Fruit fly (Drosophila melanogaster) whole organism, embryonic: ENCODE data around the gene CG10431.

Experiments
- Ada2b ChIP-seq: fragments of 200-800 bp; sonication (Bioruptor generic); IDR thresholded peaks from 2 replicates; pipeline ENCODE4 v1.3.6; 2022; ENCODE audit warnings: missing biosample characterization, missing genetic modification characterization
- Antp ChIP-seq: fragments of 200-800 bp; sonication (Bioruptor generic); optimal IDR thresholded peaks from 3 replicates; lab custom pipeline; 2016; ENCODE audit warnings: missing biosample characterization, missing genetic modification characterization
- Blimp-1 ChIP-seq: fragments of 200-800 bp; sonication (Bioruptor generic); optimal IDR thresholded peaks from 3 replicates; lab custom pipeline; 2018; ENCODE audit warnings: missing biosample characterization, missing genetic modification characterization, mild to moderate bottlenecking, moderate library complexity, missing genetic modification reagents
- CG10321 ChIP-seq: fragments of 200-800 bp; sonication (Bioruptor generic); IDR thresholded peaks from 2 replicates; pipeline ENCODE4 v1.3.6; 2022; ENCODE audit warnings: missing biosample characterization, missing genetic modification characterization
- CG11504 ChIP-seq: fragments of 200-800 bp; sonication (Bioruptor generic); optimal IDR thresholded peaks from 3 replicates; lab custom pipeline; 2019; ENCODE audit warnings: missing biosample characterization, mild to moderate bottlenecking, missing genetic modification characterization, moderate library complexity
- CG1233 ChIP-seq: fragments of 200-800 bp; sonication (Bioruptor generic); optimal IDR thresholded peaks from 4 replicates; lab custom pipeline; 2018; ENCODE audit warnings: missing biosample characterization, mild to moderate bottlenecking, missing genetic modification characterization
- CG13123 ChIP-seq: fragments of 200-800 bp; sonication (Bioruptor generic); optimal IDR thresholded peaks from 2 replicates; lab custom pipeline; 2016; ENCODE audit warnings: missing biosample characterization, missing genetic modification characterization
- CG13424 ChIP-seq: fragments of 200-800 bp; sonication (Bioruptor generic); optimal IDR thresholded peaks from 2 replicates; lab custom pipeline; 2019; ENCODE audit warnings: missing biosample characterization, mild to moderate bottlenecking, missing genetic modification characterization, moderate library complexity
- CG14014 ChIP-seq: fragments of 200-800 bp; sonication (Bioruptor generic); IDR thresholded peaks from 2 replicates; pipeline ENCODE4 v1.3.6; 2022; ENCODE audit warnings: missing biosample characterization, missing genetic modification characterization
- CG15073 ChIP-seq: fragments of 200-800 bp; sonication (Bioruptor generic); optimal IDR thresholded peaks from 2 replicates; lab custom pipeline; 2016; ENCODE audit warnings: missing biosample characterization, missing genetic modification characterization
- CG15601 ChIP-seq: fragments of 200-800 bp; sonication (Bioruptor generic); optimal IDR thresholded peaks from 3 replicates; lab custom pipeline; 2019; ENCODE audit warnings: missing biosample characterization, mild to moderate bottlenecking, missing genetic modification characterization, moderate library complexity
- CG15696 ChIP-seq: fragments of 200-800 bp; sonication (Bioruptor generic); optimal IDR thresholded peaks from 2 replicates; lab custom pipeline; 2019; ENCODE audit warnings: missing biosample characterization, mild to moderate bottlenecking, missing genetic modification characterization, moderate library complexity
- CG16779 ChIP-seq: fragments of 200-800 bp; sonication (Bioruptor generic); IDR thresholded peaks from 2 replicates; pipeline ENCODE4 v1.3.6; 2022; ENCODE audit warnings: missing biosample characterization, missing genetic modification characterization
- CG18599 ChIP-seq: fragments of 200-800 bp; sonication (Bioruptor generic); optimal IDR thresholded peaks from 3 replicates; lab custom pipeline; 2017; ENCODE audit warnings: missing biosample characterization, missing genetic modification characterization, mild to moderate bottlenecking, moderate library complexity, missing genetic modification reagents
- CG31365 ChIP-seq: fragments of 200-800 bp; sonication (Bioruptor generic); optimal IDR thresholded peaks from 2 replicates; lab custom pipeline; 2018; ENCODE audit warnings: missing biosample characterization, mild to moderate bottlenecking, missing genetic modification characterization
- CG34422 ChIP-seq: fragments of 200-800 bp; sonication (Bioruptor generic); IDR thresholded peaks from 3 replicates; pipeline ENCODE4 v1.3.6; 2022; ENCODE audit warnings: missing biosample characterization, missing genetic modification characterization
- CG4730 ChIP-seq: fragments of 200-800 bp; sonication (Bioruptor generic); IDR thresholded peaks from 2 replicates; pipeline ENCODE4 v1.3.6; 2022; ENCODE audit warnings: missing biosample characterization, missing genetic modification characterization
- CG4854 ChIP-seq: fragments of 200-800 bp; sonication (Bioruptor generic); optimal IDR thresholded peaks from 2 replicates; lab custom pipeline; 2016; ENCODE audit warnings: missing biosample characterization, missing genetic modification characterization, inconsistent platforms
- CG8359 ChIP-seq: fragments of 200-800 bp; sonication (Bioruptor generic); optimal IDR thresholded peaks from 2 replicates; lab custom pipeline; 2017; ENCODE audit warnings: missing biosample characterization, mild to moderate bottlenecking, missing genetic modification characterization, borderline replicate concordance
- Camta ChIP-seq: fragments of 200-800 bp; sonication (Bioruptor generic); optimal IDR thresholded peaks from 2 replicates; lab custom pipeline; 2016; ENCODE audit warnings: missing biosample characterization, missing genetic modification characterization
- D ChIP-seq, 2 experiments: fragments of 200-800 bp in 1 of 2; fragments of >200 bp in 1 of 2; sonication (Bioruptor generic) in 1 of 2; optimal IDR thresholded peaks; 2 replicates in 1 of 2; 3 replicates in 1 of 2; lab custom pipeline; 2017; ENCODE audit warnings: mild to moderate bottlenecking in 1 of 2, missing biosample characterization in 1 of 2, missing genetic modification characterization in 1 of 2, missing genetic modification reagents in 1 of 2
- Dip3 ChIP-seq: fragments of 200-800 bp; sonication (Bioruptor generic); optimal IDR thresholded peaks from 3 replicates; lab custom pipeline; 2016; ENCODE audit warnings: missing biosample characterization, missing genetic modification characterization
- Doc2 ChIP-seq: fragments of 200-800 bp; sonication (Bioruptor generic); IDR thresholded peaks from 2 replicates; pipeline ENCODE4 v1.3.6; 2022; ENCODE audit warnings: missing biosample characterization, missing genetic modification characterization
- HHEX ChIP-seq: fragments of 200-800 bp; sonication (Bioruptor generic); optimal IDR thresholded peaks from 3 replicates; lab custom pipeline; 2017; ENCODE audit warnings: missing biosample characterization, mild to moderate bottlenecking, missing genetic modification characterization, missing genetic modification reagents
- HLH54F ChIP-seq: fragments of 200-800 bp; sonication (Bioruptor generic); optimal IDR thresholded peaks from 3 replicates; lab custom pipeline; 2016; ENCODE audit warnings: missing biosample characterization, missing genetic modification characterization
- Hmx ChIP-seq: fragments of 200-800 bp; sonication (Bioruptor generic); optimal IDR thresholded peaks from 2 replicates; lab custom pipeline; 2016; ENCODE audit warnings: missing biosample characterization, missing genetic modification characterization
- Hr51 ChIP-seq, 2 experiments: fragments of 200-800 bp; sonication (Bioruptor generic); optimal IDR thresholded peaks; 2 replicates in 1 of 2; 3 replicates in 1 of 2; lab custom pipeline; 2016 to 2018; ENCODE audit warnings: missing biosample characterization in 2 of 2, missing genetic modification characterization in 2 of 2, mild to moderate bottlenecking in 1 of 2, moderate library complexity in 1 of 2
- Spps ChIP-seq: fragments of 200-800 bp; sonication (Bioruptor generic); optimal IDR thresholded peaks from 2 replicates; lab custom pipeline; 2018; ENCODE audit warnings: missing biosample characterization, mild to moderate bottlenecking, missing genetic modification characterization
- Taf1 ChIP-seq: fragments of 200-800 bp; sonication (Bioruptor generic); IDR thresholded peaks from 2 replicates; pipeline ENCODE4 v1.3.6; 2022; ENCODE audit warnings: missing biosample characterization, missing genetic modification characterization
- Xbp1 ChIP-seq: fragments of 200-800 bp; sonication (Bioruptor generic); optimal IDR thresholded peaks from 3 replicates; lab custom pipeline; 2016; ENCODE audit warnings: missing biosample characterization, mild to moderate bottlenecking, missing genetic modification characterization
- ab ChIP-seq: fragments of 200-800 bp; sonication (Bioruptor generic); optimal IDR thresholded peaks from 2 replicates; lab custom pipeline; 2016; ENCODE audit warnings: missing biosample characterization, missing genetic modification characterization
- al ChIP-seq: fragments of 200-800 bp; sonication (Bioruptor generic); IDR thresholded peaks from 2 replicates; pipeline ENCODE4 v1.3.6; 2022; ENCODE audit warnings: missing biosample characterization, missing genetic modification characterization
- bsh ChIP-seq, 2 experiments: fragments of 200-800 bp; sonication (Bioruptor generic); optimal IDR thresholded peaks; 2 replicates each; lab custom pipeline; 2017 to 2018; ENCODE audit warnings: mild to moderate bottlenecking in 2 of 2, missing biosample characterization in 2 of 2, missing genetic modification characterization in 2 of 2, moderate library complexity in 1 of 2
- dmrt99B ChIP-seq: fragments of 200-800 bp; sonication (Bioruptor generic); optimal IDR thresholded peaks from 2 replicates; lab custom pipeline; 2018; ENCODE audit warnings: missing biosample characterization, mild to moderate bottlenecking, missing genetic modification characterization, moderate library complexity
- grn ChIP-seq: fragments of 200-800 bp; sonication (Bioruptor generic); optimal IDR thresholded peaks from 3 replicates; lab custom pipeline; 2017; ENCODE audit warnings: missing biosample characterization, missing genetic modification characterization
- gsb-n ChIP-seq: fragments of 200-800 bp; sonication (Bioruptor generic); optimal IDR thresholded peaks from 3 replicates; lab custom pipeline; 2018; ENCODE audit warnings: missing biosample characterization, mild to moderate bottlenecking, missing genetic modification characterization
- ind ChIP-seq: fragments of 200-800 bp; sonication (Bioruptor generic); optimal IDR thresholded peaks from 3 replicates; lab custom pipeline; 2016; ENCODE audit warnings: missing biosample characterization, missing genetic modification characterization
- knrl ChIP-seq: fragments of 200-800 bp; sonication (Bioruptor generic); IDR thresholded peaks from 3 replicates; pipeline ENCODE4 v1.3.6; 2022; ENCODE audit warnings: missing biosample characterization, missing genetic modification characterization; ENCODE audit not compliant: partially characterized antibody
- lab ChIP-seq: fragments of 200-800 bp; sonication (Bioruptor generic); optimal IDR thresholded peaks from 3 replicates; lab custom pipeline; 2017; ENCODE audit warnings: missing biosample characterization, missing genetic modification characterization, mild to moderate bottlenecking, moderate library complexity, missing genetic modification reagents
- lbe ChIP-seq: fragments of 200-800 bp; sonication (Bioruptor generic); optimal IDR thresholded peaks from 2 replicates; lab custom pipeline; 2016; ENCODE audit warnings: missing biosample characterization, mild to moderate bottlenecking, missing genetic modification characterization
- oc ChIP-seq: fragments of 200-800 bp; sonication (Bioruptor generic); optimal IDR thresholded peaks from 2 replicates; lab custom pipeline; 2018; ENCODE audit warnings: missing biosample characterization, mild to moderate bottlenecking, missing genetic modification characterization, moderate library complexity
- pnt ChIP-seq: fragments of 200-800 bp; sonication (Bioruptor generic); optimal IDR thresholded peaks from 3 replicates; lab custom pipeline; 2016; ENCODE audit warnings: missing biosample characterization, missing genetic modification characterization
- scrt ChIP-seq: fragments of 200-800 bp; sonication (Bioruptor generic); optimal IDR thresholded peaks from 2 replicates; lab custom pipeline; 2018; ENCODE audit warnings: missing biosample characterization, mild to moderate bottlenecking, missing genetic modification characterization, moderate library complexity
- sob ChIP-seq: fragments of 200-800 bp; sonication (Bioruptor generic); IDR thresholded peaks from 2 replicates; pipeline ENCODE4 v1.3.6; 2022; ENCODE audit warnings: missing biosample characterization, missing genetic modification characterization
- ssp ChIP-seq: fragments of 200-800 bp; sonication (Bioruptor generic); IDR thresholded peaks from 2 replicates; pipeline ENCODE4 v1.3.6; 2022; ENCODE audit warnings: missing biosample characterization, missing genetic modification characterization
- tap ChIP-seq: fragments of 200-800 bp; optimal IDR thresholded peaks from 3 replicates; lab custom pipeline; 2019; ENCODE audit warnings: missing biosample characterization, mild to moderate bottlenecking, missing genetic modification characterization, moderate library complexity
- usp ChIP-seq: fragments of >200 bp; optimal IDR thresholded peaks from 2 replicates; lab custom pipeline; 2017; ENCODE audit warnings: missing biosample characterization, missing genetic modification characterization
- vvl ChIP-seq: fragments of 200-800 bp; sonication (Bioruptor generic); IDR thresholded peaks from 2 replicates; pipeline ENCODE4 v1.3.6; 2022; ENCODE audit warnings: missing biosample characterization, missing genetic modification characterization
- wek ChIP-seq: fragments of 200-800 bp; sonication (Bioruptor generic); optimal IDR thresholded peaks from 3 replicates; lab custom pipeline; 2018; ENCODE audit warnings: missing biosample characterization, mild to moderate bottlenecking, missing genetic modification characterization, moderate library complexity
- zen ChIP-seq: fragments of 200-800 bp; sonication (Bioruptor generic); optimal IDR thresholded peaks from 3 replicates; lab custom pipeline; 2018; ENCODE audit warnings: missing biosample characterization, mild to moderate bottlenecking, missing genetic modification characterization, moderate library complexity

The CG10431 gene

dm6 chr2L:18966844-18967243, 7.7 kb upstream of the CG10431 start (continued):
- TF ChIP-seq tap (tag; lab: Kevin White, UChicago), result peak; percentile 52
- peak; percentile 56 for TF ChIP-seq sob (GFP tag; lab: Robert Waterston, UW)
- TF ChIP-seq grn (GFP tag; lab: Kevin White, UChicago), result no peak
- no peak for TF ChIP-seq HLH54F (GFP tag; lab: Kevin White, UChicago)
- no peak for TF ChIP-seq CG10321
- no peak for TF ChIP-seq Antp (GFP tag; lab: Kevin White, UChicago)
- peak; percentile 51; the same call in 1 of the 2 replicates for TF ChIP-seq CG14014 (GFP tag; lab: Robert Waterston, UW)
- TF ChIP-seq CG13424, result peak; percentile 19
- TF ChIP-seq zen (tag; lab: Kevin White, UChicago), result no peak
- TF ChIP-seq vvl (GFP tag; lab: Robert Waterston, UW), result peak; percentile 49
- TF ChIP-seq CG13123 (GFP tag; lab: Kevin White, UChicago), result no peak
- TF ChIP-seq CG31365, result no peak
- TF ChIP-seq CG15696 (tag; lab: Kevin White, UChicago), result peak; percentile 16
- TF ChIP-seq CG11504, result peak; percentile 36
- no peak for TF ChIP-seq Xbp1 (GFP tag; lab: Kevin White, UChicago)
- peak; percentile 49; the same call in 1 of the 2 replicates for TF ChIP-seq al (GFP tag; lab: Robert Waterston, UW)
- TF ChIP-seq knrl, result no peak
- TF ChIP-seq ind, result peak; percentile 41
- TF ChIP-seq CG34422 (GFP tag; lab: Robert Waterston, UW), result peak; percentile 19; the same call in 1 of the 3 replicates
- TF ChIP-seq HHEX (GFP tag; lab: Kevin White, UChicago), result peak; percentile 57
- TF ChIP-seq lab (GFP tag; lab: Kevin White, UChicago), result peak; percentile 79
- TF ChIP-seq oc (tag; lab: Kevin White, UChicago), result no peak
- TF ChIP-seq D (optimal IDR thresholded peaks at IDR 0.05; lab: Kevin White, UChicago), result no peak
- TF ChIP-seq D (GFP tag; optimal IDR thresholded peaks at IDR 0.05; lab: Kevin White, UChicago), result no peak
- TF ChIP-seq Hmx (GFP tag; lab: Kevin White, UChicago), result no peak
- peak; percentile 40; the same call in 1 of the 2 replicates for TF ChIP-seq Ada2b (GFP tag; lab: Robert Waterston, UW)
- no peak for TF ChIP-seq pnt (GFP tag; lab: Kevin White, UChicago)
- peak; percentile 13 for TF ChIP-seq scrt (GFP tag; lab: Kevin White, UChicago)
- no peak for TF ChIP-seq CG15073 (GFP tag; lab: Kevin White, UChicago)
- peak; percentile 51 for TF ChIP-seq lbe
- no peak for TF ChIP-seq CG4854 (GFP tag; lab: Kevin White, UChicago)
- no peak for TF ChIP-seq Dip3 (GFP tag; lab: Kevin White, UChicago)
- TF ChIP-seq Doc2, result no peak
- TF ChIP-seq CG4730, result 0 out of 2 replicates have a peak, but pooled peaks have one; percentile 14
- no peak for TF ChIP-seq ssp
- no peak for TF ChIP-seq ab (GFP tag; lab: Kevin White, UChicago)
- no peak for TF ChIP-seq CG8359 (GFP tag; lab: Kevin White, UChicago)
- TF ChIP-seq Blimp-1 (GFP tag; lab: Kevin White, UChicago), result peak; percentile 27
- TF ChIP-seq Camta (GFP tag; lab: Kevin White, UChicago), result no peak
- peak; percentile 48 for TF ChIP-seq dmrt99B
- TF ChIP-seq CG1233, result peak; percentile 34
- no peak for TF ChIP-seq CG16779 (GFP tag; lab: Robert Waterston, UW)
- peak; percentile 86 for TF ChIP-seq CG18599 (GFP tag; lab: Kevin White, UChicago)
- TF ChIP-seq Taf1 (GFP tag; lab: Robert Waterston, UW), result peak; percentile 69
- no peak for TF ChIP-seq Spps (tag; lab: Kevin White, UChicago)
- no peak for TF ChIP-seq wek
- TF ChIP-seq bsh (GFP tag; optimal IDR thresholded peaks at IDR 0.05; lab: Kevin White, UChicago), result no peak
- no peak for TF ChIP-seq gsb-n (tag; lab: Kevin White, UChicago)
- TF ChIP-seq Hr51 (GFP tag; optimal IDR thresholded peaks at IDR 0.05; lab: Kevin White, UChicago), result peak in 1 of 2 experiments; percentile 47
- TF ChIP-seq CG15601, result no peak
- TF ChIP-seq usp (GFP tag; lab: Kevin White, UChicago), result no peak
